Worm (Caenorhabditis elegans) whole organism, L3 larva: ENCODE data around the gene wrt-10.

Experiments
- ama-1 ChIP-seq: fragments of 150-350 bp; optimal IDR thresholded peaks from 2 replicates; lab custom pipeline; 2018
- nhr-11 ChIP-seq: fragments of 150-350 bp; optimal IDR thresholded peaks from 2 replicates; lab custom pipeline; 2014; ENCODE audit warnings: missing biosample characterization, missing genetic modification characterization
- snpc-4 ChIP-seq: fragments of 150-350 bp; optimal IDR thresholded peaks from 2 replicates; lab custom pipeline; 2014; ENCODE audit warnings: missing biosample characterization, missing genetic modification characterization

ce11 chrII:7489605-7490004 lies 44.8 kb downstream of the wrt-10 start, which contains the start of gene D1022.9:
- TF ChIP-seq ama-1 (lab: Kevin White, UChicago) = no peak
- TF ChIP-seq snpc-4 (tag; lab: Kevin White, UChicago) = no peak
- no peak for TF ChIP-seq nhr-11 (tag; lab: Kevin White, UChicago)
